Worm (Caenorhabditis elegans) whole organism, mixed stage, embryonic: Measurements from ENCODE around the gene col-74.

Experiments
- M03D4.4 ChIP-seq: sonication (generic microtip); optimal IDR thresholded peaks from 2 replicates; lab custom pipeline; 2017; ENCODE audit warnings: mild to moderate bottlenecking, missing genetic modification characterization, missing compliant biosample characterization
- bed-3 ChIP-seq: fragments of 200-800 bp; sonication (Bioruptor generic); optimal IDR thresholded peaks from 3 replicates; lab custom pipeline; 2018; ENCODE audit warnings: mild to moderate bottlenecking, missing genetic modification characterization, moderate library complexity, missing compliant biosample characterization
- ceh-39 ChIP-seq: fragments of 150-350 bp; optimal IDR thresholded peaks from 2 replicates; lab custom pipeline; 2014; ENCODE audit warnings: missing biosample characterization, missing genetic modification characterization
- ceh-43 ChIP-seq: fragments of 200-800 bp; sonication (Bioruptor generic); optimal IDR thresholded peaks from 2 replicates; lab custom pipeline; 2018; ENCODE audit warnings: mild to moderate bottlenecking, missing genetic modification characterization, moderate library complexity, missing compliant biosample characterization
- ceh-83 ChIP-seq: fragments of 200-800 bp; sonication (Bioruptor generic); optimal IDR thresholded peaks from 2 replicates; lab custom pipeline; 2018; ENCODE audit warnings: mild to moderate bottlenecking, missing genetic modification characterization, missing compliant biosample characterization
- ces-1 ChIP-seq: fragments of 150-350 bp; optimal IDR thresholded peaks from 2 replicates; lab custom pipeline; 2014; ENCODE audit warnings: missing biosample characterization, missing genetic modification reagents, missing genetic modification characterization
- cnd-1 ChIP-seq: fragments of 200-800 bp; sonication (Bioruptor generic); optimal IDR thresholded peaks from 2 replicates; lab custom pipeline; 2018; ENCODE audit warnings: mild to moderate bottlenecking, missing genetic modification characterization, missing compliant biosample characterization
- drap-1 ChIP-seq: fragments of 200-800 bp; sonication (Bioruptor generic); optimal IDR thresholded peaks from 3 replicates; lab custom pipeline; 2018; ENCODE audit warnings: mild to moderate bottlenecking, missing genetic modification characterization, missing compliant biosample characterization
- elt-1 ChIP-seq: sonication (generic microtip); optimal IDR thresholded peaks from 2 replicates; lab custom pipeline; 2017; ENCODE audit warnings: missing genetic modification characterization, mild to moderate bottlenecking, missing compliant biosample characterization, antibody characterized with exemption, moderate library complexity, borderline replicate concordance; ENCODE audit not compliant: insufficient read depth
- elt-3 ChIP-seq: fragments of 150-350 bp; optimal IDR thresholded peaks from 2 replicates; lab custom pipeline; 2014; ENCODE audit warnings: missing biosample characterization, missing genetic modification characterization
- flh-1 ChIP-seq: fragments of 200-800 bp; sonication (Bioruptor generic); optimal IDR thresholded peaks from 2 replicates; lab custom pipeline; 2018; ENCODE audit warnings: mild to moderate bottlenecking, missing genetic modification characterization, moderate library complexity, missing compliant biosample characterization
- hlh-1 ChIP-seq: fragments of 150-350 bp; optimal IDR thresholded peaks from 2 replicates; lab custom pipeline; 2014; ENCODE audit warnings: missing biosample characterization, missing genetic modification reagents, missing genetic modification characterization
- lsy-2 ChIP-seq: fragments of 150-350 bp; optimal IDR thresholded peaks from 2 replicates; lab custom pipeline; 2014; ENCODE audit warnings: missing biosample characterization, missing genetic modification characterization
- mab-5 ChIP-seq: fragments of 150-350 bp; optimal IDR thresholded peaks from 2 replicates; lab custom pipeline; 2014; ENCODE audit warnings: missing biosample characterization, missing genetic modification characterization
- mep-1 ChIP-seq: fragments of 150-350 bp; optimal IDR thresholded peaks from 2 replicates; lab custom pipeline; 2017; ENCODE audit warnings: missing biosample characterization, missing genetic modification reagents, missing genetic modification characterization, inconsistent platforms
- mls-2 ChIP-seq: sonication (generic microtip); optimal IDR thresholded peaks from 2 replicates; lab custom pipeline; 2016; ENCODE audit warnings: mild to moderate bottlenecking, missing genetic modification characterization, moderate library complexity, missing compliant biosample characterization
- nhr-12 ChIP-seq: fragments of 150-350 bp; optimal IDR thresholded peaks from 2 replicates; lab custom pipeline; 2014; ENCODE audit warnings: missing biosample characterization, missing genetic modification characterization
- nhr-2 ChIP-seq: fragments of 150-350 bp; optimal IDR thresholded peaks from 2 replicates; lab custom pipeline; 2014; ENCODE audit warnings: missing biosample characterization, missing genetic modification characterization
- nhr-237 ChIP-seq: fragments of 150-350 bp; optimal IDR thresholded peaks from 2 replicates; lab custom pipeline; 2014; ENCODE audit warnings: missing biosample characterization, missing genetic modification characterization
- nhr-28 ChIP-seq: fragments of 150-350 bp; optimal IDR thresholded peaks from 2 replicates; lab custom pipeline; 2014; ENCODE audit warnings: missing biosample characterization, missing genetic modification characterization
- nhr-76 ChIP-seq: sonication (generic microtip); optimal IDR thresholded peaks from 2 replicates; lab custom pipeline; 2017; ENCODE audit warnings: missing biosample characterization, missing genetic modification characterization
- pha-4 ChIP-seq: fragments of 150-350 bp; optimal IDR thresholded peaks from 2 replicates; lab custom pipeline; 2018; ENCODE audit warnings: missing biosample characterization, missing genetic modification reagents, missing genetic modification characterization
- sem-2 ChIP-seq: fragments of 200-800 bp; sonication (Bioruptor generic); optimal IDR thresholded peaks from 2 replicates; lab custom pipeline; 2018; ENCODE audit warnings: mild to moderate bottlenecking, missing genetic modification characterization, missing compliant biosample characterization
- snpc-4 ChIP-seq: fragments of 150-350 bp; optimal IDR thresholded peaks from 2 replicates; lab custom pipeline; 2014; ENCODE audit warnings: missing biosample characterization, missing genetic modification characterization
- sptf-1 ChIP-seq: sonication (generic microtip); optimal IDR thresholded peaks from 2 replicates; lab custom pipeline; 2017; ENCODE audit warnings: mild to moderate bottlenecking, missing genetic modification characterization, moderate library complexity, missing compliant biosample characterization
- tbx-8 ChIP-seq: fragments of 200-800 bp; sonication (Bioruptor generic); optimal IDR thresholded peaks from 2 replicates; lab custom pipeline; 2018; ENCODE audit warnings: mild to moderate bottlenecking, missing genetic modification characterization, moderate library complexity, missing compliant biosample characterization
- unc-120 ChIP-seq: sonication (generic microtip); optimal IDR thresholded peaks from 2 replicates; lab custom pipeline; 2017; ENCODE audit warnings: missing genetic modification characterization, missing compliant biosample characterization; ENCODE audit not compliant: poor library complexity, severe bottlenecking
- unc-39 ChIP-seq: fragments of 150-350 bp; optimal IDR thresholded peaks from 2 replicates; lab custom pipeline; 2014; ENCODE audit warnings: missing biosample characterization, missing genetic modification characterization
- unc-62 ChIP-seq: fragments of 150-350 bp; optimal IDR thresholded peaks from 2 replicates; lab custom pipeline; 2014; ENCODE audit warnings: missing biosample characterization, missing genetic modification reagents, missing genetic modification characterization
- zip-8 ChIP-seq: fragments of 150-350 bp; optimal IDR thresholded peaks from 2 replicates; lab custom pipeline; 2014; ENCODE audit warnings: missing biosample characterization, missing genetic modification characterization
- ztf-11 ChIP-seq: fragments of 150-350 bp; optimal IDR thresholded peaks from 2 replicates; lab custom pipeline; 2014; ENCODE audit warnings: missing biosample characterization, missing genetic modification characterization

col-74 gene

DNA sequence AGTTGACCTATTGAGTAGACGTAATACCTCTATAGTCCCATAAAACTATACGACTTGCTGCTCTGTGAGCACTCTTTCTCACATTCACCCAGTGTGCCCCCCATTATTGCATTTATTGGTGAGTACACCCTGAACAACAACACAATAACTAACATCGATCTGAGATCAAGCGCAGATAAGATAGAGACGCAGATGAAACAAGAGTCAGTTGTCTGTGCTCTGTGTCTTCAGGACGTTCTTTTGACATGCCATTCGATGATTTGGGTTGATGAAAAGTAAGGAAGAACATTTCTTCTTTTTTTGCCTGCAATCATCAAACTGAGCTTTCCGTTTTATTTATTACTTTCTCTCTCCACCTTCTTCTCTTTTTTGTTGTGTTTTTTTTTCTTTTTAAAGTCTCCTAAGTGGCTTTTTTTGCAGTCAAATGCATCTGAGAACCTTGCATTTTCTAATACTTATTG lies 39.8 kb upstream of the col-74 start, which contains the start of gene lect-2:
TSS of gene lect-2 (plus strand) at position 411 of the 461 bp plus-strand sequence.
- TF ChIP-seq M03D4.4 (tag; lab: Kevin White, UChicago): no peak
- TF ChIP-seq pha-4 (tag; lab: Kevin White, UChicago): no peak
- no peak for TF ChIP-seq mab-5 (tag; lab: Kevin White, UChicago)
- TF ChIP-seq nhr-28 (tag; lab: Kevin White, UChicago): no peak
- peak; percentile 94 for TF ChIP-seq hlh-1 (tag; lab: Kevin White, UChicago)
- no peak for TF ChIP-seq tbx-8 (GFP tag; lab: Kevin White, UChicago)
- no peak for TF ChIP-seq nhr-237 (tag; lab: Kevin White, UChicago)
- TF ChIP-seq mep-1 (tag; lab: Kevin White, UChicago): no peak
- peak; percentile 84 for TF ChIP-seq elt-1
- TF ChIP-seq ces-1 (GFP tag; lab: Kevin White, UChicago): no peak
- TF ChIP-seq unc-120 (tag; lab: Kevin White, UChicago): peak; percentile 6
- peak; percentile 35 for TF ChIP-seq nhr-2 (tag; lab: Kevin White, UChicago)
- no peak for TF ChIP-seq ztf-11
- TF ChIP-seq sem-2 (GFP tag; lab: Kevin White, UChicago): no peak
- TF ChIP-seq ceh-39 (tag; lab: Kevin White, UChicago): no peak
- TF ChIP-seq unc-62: peak; percentile 28
- TF ChIP-seq, all 35 proteins: peak for 5

DNA sequence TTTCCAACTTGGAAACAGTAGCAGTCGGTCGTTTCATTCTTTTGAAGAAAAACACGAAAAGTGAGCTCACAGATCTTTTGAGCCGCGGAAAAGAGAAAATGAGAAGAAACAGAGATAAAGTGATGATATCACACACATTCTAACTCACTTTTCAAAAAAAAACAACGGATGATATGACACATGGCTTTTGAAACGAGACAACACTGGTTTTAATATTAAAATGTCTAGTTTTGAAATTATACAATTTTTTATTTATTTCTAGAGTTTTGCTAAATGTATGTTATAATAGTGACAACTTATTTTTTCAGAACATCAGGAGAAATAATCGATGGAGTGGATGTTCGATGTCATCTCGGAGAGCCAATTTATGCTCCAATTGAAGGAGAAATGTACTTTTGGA lies 37.7 kb upstream of the col-74 start, which contains the start of gene K05F1.14:
TSS of gene K05F1.14 (minus strand) at position 101 of the 400 bp plus-strand sequence.
- TF ChIP-seq unc-120 (tag; lab: Kevin White, UChicago): no peak
- no peak for TF ChIP-seq mls-2 (tag; lab: Kevin White, UChicago)
- TF ChIP-seq drap-1: no peak
- no peak for TF ChIP-seq lsy-2 (tag; lab: Kevin White, UChicago)
- no peak for TF ChIP-seq ceh-39 (tag; lab: Kevin White, UChicago)
- no peak for TF ChIP-seq cnd-1 (tag; lab: Kevin White, UChicago)
- TF ChIP-seq elt-3 (tag; lab: Kevin White, UChicago): no peak
- TF ChIP-seq flh-1 (GFP tag; lab: Kevin White, UChicago): no peak
- no peak for TF ChIP-seq bed-3 (GFP tag; lab: Kevin White, UChicago)
- TF ChIP-seq unc-39 (tag; lab: Kevin White, UChicago): no peak
- TF ChIP-seq zip-8 (tag; lab: Kevin White, UChicago): no peak
- no peak for TF ChIP-seq unc-62

DNA sequence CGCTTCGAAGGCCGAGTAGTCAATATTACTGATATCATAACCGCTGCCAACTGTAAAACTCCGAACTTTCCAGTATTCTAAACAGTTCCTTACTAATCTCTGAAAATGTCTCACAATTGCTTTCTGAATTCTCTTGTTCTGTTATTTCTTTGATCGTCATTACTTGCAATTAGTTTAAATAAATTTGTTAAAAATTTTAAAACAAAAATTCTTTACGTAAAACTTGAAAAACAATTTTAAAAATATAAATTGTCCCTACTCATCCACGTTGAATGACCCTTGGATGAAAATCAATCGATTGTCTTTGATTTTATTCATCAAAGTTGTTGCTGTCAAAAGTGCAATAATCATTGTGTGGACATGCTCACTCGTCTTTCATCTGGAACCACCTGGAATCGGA lies 36.0 kb upstream of the col-74 start, which contains the start of gene acdh-8:
TSS of gene acdh-8 (plus strand) at position 301 of the 400 bp plus-strand sequence.
- TF ChIP-seq flh-1 (GFP tag; lab: Kevin White, UChicago) (no peak), nhr-12 (tag; lab: Kevin White, UChicago) (no peak), elt-1 (no peak), cnd-1 (tag; lab: Kevin White, UChicago) (no peak), bed-3 (GFP tag; lab: Kevin White, UChicago) (no peak), sptf-1 (tag; lab: Kevin White, UChicago) (no peak), elt-3 (tag; lab: Kevin White, UChicago) (no peak)
- TF ChIP-seq, all 35 proteins: peak for 0

- no peak for TF ChIP-seq nhr-237 (tag; lab: Kevin White, UChicago)
- TF ChIP-seq snpc-4: no peak
- TF ChIP-seq nhr-76 (tag; lab: Kevin White, UChicago): no peak
- no peak for TF ChIP-seq elt-1
- no peak for TF ChIP-seq bed-3 (GFP tag; lab: Kevin White, UChicago)
- TF ChIP-seq unc-39 (tag; lab: Kevin White, UChicago): no peak
- TF ChIP-seq ceh-83: no peak
- no peak for TF ChIP-seq unc-62
- TF ChIP-seq nhr-12 (tag; lab: Kevin White, UChicago): no peak
- TF ChIP-seq ceh-43 (GFP tag; lab: Kevin White, UChicago): no peak
- no peak for TF ChIP-seq drap-1
Measured at ce11 chrII:5797348-5797977, 32.7 kb upstream of the col-74 start, which contains the start of the genes msp-63 and msp-142. TSS of gene msp-63 (minus strand) at chrII:5797448. TSS of gene msp-142 (plus strand) at chrII:5797927.
